Fruit fly (Drosophila melanogaster) whole organism, embryonic: ENCODE measurements around the gene Clk.
A peak's percentile ranks its signal among the peaks of the same experiment; 100 is the strongest.

Experiments
- ATbp ChIP-seq: fragments of 200-800 bp; sonication (Bioruptor generic); optimal IDR thresholded peaks from 2 replicates; lab custom pipeline; 2017; ENCODE audit warnings: missing biosample characterization, mild to moderate bottlenecking, missing genetic modification characterization, missing genetic modification reagents
- Bteb2 ChIP-seq: fragments of 200-800 bp; sonication (Bioruptor generic); optimal IDR thresholded peaks from 2 replicates; lab custom pipeline; 2016; ENCODE audit warnings: missing biosample characterization, missing genetic modification characterization
- CG11247 ChIP-seq: fragments of 200-800 bp; sonication (Bioruptor generic); IDR thresholded peaks from 2 replicates; pipeline ENCODE4 v1.3.6; 2022; ENCODE audit warnings: missing biosample characterization, missing genetic modification characterization
- CG12071 ChIP-seq: fragments of 200-800 bp; sonication (Bioruptor generic); optimal IDR thresholded peaks from 3 replicates; lab custom pipeline; 2018; ENCODE audit warnings: missing biosample characterization, mild to moderate bottlenecking, missing genetic modification characterization
- CG12391 ChIP-seq: fragments of 200-800 bp; sonication (Bioruptor generic); optimal IDR thresholded peaks from 3 replicates; lab custom pipeline; 2018; ENCODE audit warnings: missing biosample characterization, mild to moderate bottlenecking, missing genetic modification characterization, moderate library complexity
- CG12769 ChIP-seq: fragments of 200-800 bp; sonication (Bioruptor generic); optimal IDR thresholded peaks from 2 replicates; lab custom pipeline; 2019; ENCODE audit warnings: missing biosample characterization, mild to moderate bottlenecking, missing genetic modification characterization, moderate library complexity
- CG14050 ChIP-seq: fragments of 200-800 bp; sonication (Bioruptor generic); IDR thresholded peaks from 3 replicates; pipeline ENCODE4 v1.3.6; 2022; ENCODE audit warnings: missing biosample characterization, missing genetic modification characterization
- CG33213 ChIP-seq: fragments of 200-800 bp; sonication (Bioruptor generic); optimal IDR thresholded peaks from 3 replicates; lab custom pipeline; 2016; ENCODE audit warnings: missing biosample characterization, missing genetic modification characterization
- CG3847 ChIP-seq: fragments of 200-800 bp; sonication (Bioruptor generic); IDR thresholded peaks from 2 replicates; pipeline ENCODE4 v1.3.6; 2022; ENCODE audit warnings: missing biosample characterization, missing genetic modification characterization
- CG6175 ChIP-seq: fragments of 200-800 bp; sonication (Bioruptor generic); IDR thresholded peaks from 3 replicates; pipeline ENCODE4 v1.3.6; 2022; ENCODE audit warnings: missing biosample characterization, missing genetic modification characterization
- CG6654 ChIP-seq: fragments of 200-800 bp; sonication (Bioruptor generic); optimal IDR thresholded peaks from 2 replicates; lab custom pipeline; 2017; ENCODE audit warnings: missing biosample characterization, mild to moderate bottlenecking, missing genetic modification characterization
- Dip2 ChIP-seq: fragments of 200-800 bp; sonication (Bioruptor generic); IDR thresholded peaks from 2 replicates; pipeline ENCODE4 v1.3.6; 2022; ENCODE audit warnings: missing biosample characterization, missing genetic modification characterization
- Dll ChIP-seq: fragments of 200-800 bp; sonication (Bioruptor generic); IDR thresholded peaks from 4 replicates; pipeline ENCODE4 v1.3.6; 2022; ENCODE audit warnings: missing biosample characterization, missing genetic modification characterization; ENCODE audit not compliant: partially characterized antibody
- Doc3 ChIP-seq: fragments of 200-800 bp; sonication (Bioruptor generic); IDR thresholded peaks from 3 replicates; pipeline ENCODE4 v1.3.6; 2022; ENCODE audit warnings: missing biosample characterization, missing genetic modification characterization; ENCODE audit not compliant: partially characterized antibody
- Eip74EF ChIP-seq, 2 experiments: fragments of 200-800 bp in 1 of 2; fragments of >200 bp in 1 of 2; sonication (Bioruptor generic) in 1 of 2; optimal IDR thresholded peaks; 2 replicates each; lab custom pipeline; 2017 to 2019; ENCODE audit warnings: missing biosample characterization in 2 of 2, missing genetic modification characterization in 2 of 2, mild to moderate bottlenecking in 1 of 2, moderate library complexity in 1 of 2
- Lim3 ChIP-seq: fragments of 200-800 bp; sonication (Bioruptor generic); IDR thresholded peaks from 2 replicates; pipeline ENCODE4 v1.3.6; 2022; ENCODE audit warnings: missing biosample characterization, missing genetic modification characterization
- Mad ChIP-seq: fragments of 200-800 bp; sonication (Bioruptor generic); optimal IDR thresholded peaks from 2 replicates; lab custom pipeline; 2016; ENCODE audit warnings: missing biosample characterization, missing genetic modification characterization
- Med ChIP-seq: fragments of 200-800 bp; sonication (Bioruptor generic); peaks from one replicate; lab custom pipeline; 2016; ENCODE audit warnings: missing biosample characterization, missing genetic modification characterization, mild to moderate bottlenecking, inconsistent platforms, moderate library complexity
- Pdp1 ChIP-seq, 2 experiments: fragments of 200-800 bp; sonication (Bioruptor generic); optimal IDR thresholded peaks; 3 replicates each; lab custom pipeline; 2016; ENCODE audit warnings: missing biosample characterization in 2 of 2, missing genetic modification characterization in 2 of 2, mild to moderate bottlenecking in 1 of 2, moderate library complexity in 1 of 2
- Trl ChIP-seq, 3 experiments: fragments of >200 bp in 2 of 3; fragments of 200-800 bp in 1 of 3; sonication (Bioruptor generic) in 1 of 3; optimal IDR thresholded peaks; 2 replicates in 1 of 3; 3 replicates in 2 of 3; lab custom pipeline; 2016 to 2017; ENCODE audit warnings: missing biosample characterization in 1 of 3, missing genetic modification characterization in 1 of 3
- chinmo ChIP-seq: fragments of 200-800 bp; sonication (Bioruptor generic); IDR thresholded peaks from 4 replicates; pipeline ENCODE4 v1.3.6; 2022; ENCODE audit warnings: missing biosample characterization, missing genetic modification characterization; ENCODE audit not compliant: partially characterized antibody
- danr ChIP-seq: fragments of 200-800 bp; sonication (Bioruptor generic); IDR thresholded peaks from 2 replicates; pipeline ENCODE4 v1.3.6; 2022; ENCODE audit warnings: missing biosample characterization, missing genetic modification characterization
- dysf ChIP-seq: fragments of 200-800 bp; sonication (Bioruptor generic); IDR thresholded peaks from 3 replicates; pipeline ENCODE4 v1.3.6; 2022; ENCODE audit warnings: missing biosample characterization, missing genetic modification characterization
- ftz-f1 ChIP-seq: fragments of 200-800 bp; sonication (Bioruptor generic); optimal IDR thresholded peaks from 2 replicates; lab custom pipeline; 2016; ENCODE audit warnings: missing biosample characterization, missing genetic modification characterization
- lola ChIP-seq, 3 experiments: fragments of >200 bp in 2 of 3; fragments of 200-800 bp in 1 of 3; sonication (Bioruptor generic) in 1 of 3; optimal IDR thresholded peaks; 2 replicates each; lab custom pipeline; 2017 to 2019; ENCODE audit warnings: missing biosample characterization in 3 of 3, missing genetic modification characterization in 3 of 3, mild to moderate bottlenecking in 1 of 3, moderate library complexity in 1 of 3
- onecut ChIP-seq: fragments of 200-800 bp; sonication (Bioruptor generic); IDR thresholded peaks from 2 replicates; pipeline ENCODE4 v1.3.6; 2022; ENCODE audit warnings: missing biosample characterization, missing genetic modification characterization
- pho ChIP-seq: fragments of 200-800 bp; sonication (Bioruptor generic); optimal IDR thresholded peaks from 2 replicates; lab custom pipeline; 2016; ENCODE audit warnings: missing biosample characterization, missing genetic modification characterization
- rib ChIP-seq: fragments of 200-800 bp; sonication (Bioruptor generic); IDR thresholded peaks from 2 replicates; pipeline ENCODE4 v1.3.6; 2022; ENCODE audit warnings: missing biosample characterization, missing genetic modification characterization
- scrt ChIP-seq: fragments of 200-800 bp; sonication (Bioruptor generic); optimal IDR thresholded peaks from 2 replicates; lab custom pipeline; 2018; ENCODE audit warnings: missing biosample characterization, mild to moderate bottlenecking, missing genetic modification characterization, moderate library complexity
- sd ChIP-seq: fragments of 200-800 bp; sonication (Bioruptor generic); optimal IDR thresholded peaks from 3 replicates; lab custom pipeline; 2018; ENCODE audit warnings: missing biosample characterization, mild to moderate bottlenecking, missing genetic modification characterization, moderate library complexity
- sens ChIP-seq: fragments of 200-800 bp; sonication (Bioruptor generic); peaks from one replicate; lab custom pipeline; 2016; ENCODE audit warnings: missing biosample characterization, missing genetic modification characterization
- so ChIP-seq: fragments of 200-800 bp; sonication (Bioruptor generic); IDR thresholded peaks from 3 replicates; pipeline ENCODE4 v1.3.6; 2022; ENCODE audit warnings: missing biosample characterization, missing genetic modification characterization
- sr ChIP-seq: fragments of 200-800 bp; sonication (Bioruptor generic); IDR thresholded peaks from 3 replicates; pipeline ENCODE4 v1.3.6; 2022; ENCODE audit warnings: missing biosample characterization, missing genetic modification characterization
- ssp ChIP-seq: fragments of 200-800 bp; sonication (Bioruptor generic); IDR thresholded peaks from 2 replicates; pipeline ENCODE4 v1.3.6; 2022; ENCODE audit warnings: missing biosample characterization, missing genetic modification characterization
- stwl ChIP-seq: fragments of 200-800 bp; sonication (Bioruptor generic); optimal IDR thresholded peaks from 3 replicates; lab custom pipeline; 2018; ENCODE audit warnings: missing biosample characterization, mild to moderate bottlenecking, missing genetic modification characterization, moderate library complexity
- tio ChIP-seq: fragments of 200-800 bp; sonication (Bioruptor generic); optimal IDR thresholded peaks from 2 replicates; lab custom pipeline; 2017; ENCODE audit warnings: missing biosample characterization, missing genetic modification characterization, inconsistent platforms
- tll ChIP-seq, 2 experiments: fragments of 200-800 bp in 1 of 2; fragments of >200 bp in 1 of 2; sonication (Bioruptor generic) in 1 of 2; optimal IDR thresholded peaks; 2 replicates each; lab custom pipeline; 2017 to 2019; ENCODE audit warnings: missing biosample characterization in 2 of 2, missing genetic modification characterization in 2 of 2, mild to moderate bottlenecking in 1 of 2, moderate library complexity in 1 of 2
- tna ChIP-seq: fragments of 200-800 bp; sonication (Bioruptor generic); IDR thresholded peaks from 2 replicates; pipeline ENCODE4 v1.3.6; 2022; ENCODE audit warnings: missing biosample characterization, missing genetic modification characterization; ENCODE audit not compliant: partially characterized antibody
- twi ChIP-seq: fragments of 200-800 bp; optimal IDR thresholded peaks from 2 replicates; lab custom pipeline; 2019; ENCODE audit warnings: missing biosample characterization, mild to moderate bottlenecking, missing genetic modification characterization, moderate library complexity
- yki ChIP-seq: fragments of >200 bp; optimal IDR thresholded peaks from 3 replicates; lab custom pipeline; 2018

Gene Clk

dm6 chr3L:7787788-7788406 is 12.5 kb upstream of the Clk start (continued):
- TF ChIP-seq CG12071 (GFP tag; lab: Kevin White, UChicago) (no peak), Trl (optimal IDR thresholded peaks at IDR 0.05; lab: Kevin White, UChicago) (peak; percentile 46 to 65), Trl (GFP tag; optimal IDR thresholded peaks at IDR 0.05; lab: Kevin White, UChicago) (no peak), CG12391 (tag; lab: Kevin White, UChicago) (no peak), dysf (no peak), stwl (tag; lab: Kevin White, UChicago) (no peak), Med (GFP tag; lab: Kevin White, UChicago) (peak; percentile 59), Pdp1 (GFP tag; optimal IDR thresholded peaks at IDR 0.05; lab: Kevin White, UChicago) (peak in 1 of 2 experiments; percentile 67), scrt (GFP tag; lab: Kevin White, UChicago) (peak; percentile 76), CG14050 (no peak), CG3847 (GFP tag; lab: Robert Waterston, UW) (no peak), ATbp (GFP tag; lab: Kevin White, UChicago) (no peak)

- TF ChIP-seq tna (GFP tag; lab: Robert Waterston, UW) (no peak), CG11247 (0 out of 2 replicates have a peak, but pooled peaks have one; percentile 15), Dip2 (no peak), Med (GFP tag; lab: Kevin White, UChicago) (peak; percentile 44), Lim3 (GFP tag; lab: Robert Waterston, UW) (no peak), so (GFP tag; lab: Robert Waterston, UW) (0 out of 3 replicates have a peak, but pooled peaks have one; percentile 60), CG6654 (GFP tag; lab: Kevin White, UChicago) (no peak), Mad (GFP tag; lab: Kevin White, UChicago) (no peak), ssp (GFP tag; lab: Robert Waterston, UW) (no peak), danr (GFP tag; lab: Robert Waterston, UW) (no peak), onecut (GFP tag; lab: Robert Waterston, UW) (no peak), sens (GFP tag; lab: Kevin White, UChicago) (peak; percentile 14), yki (lab: Kevin White, UChicago) (no peak), Bteb2 (GFP tag; lab: Kevin White, UChicago) (no peak), tio (GFP tag; lab: Kevin White, UChicago) (no peak), sr (GFP tag; lab: Robert Waterston, UW) (peak; percentile 55; the same call in 1 of the 3 replicates), rib (GFP tag; lab: Robert Waterston, UW) (no peak), tll (GFP tag; optimal IDR thresholded peaks at IDR 0.05; lab: Kevin White, UChicago) (no peak), CG12769 (tag; lab: Kevin White, UChicago) (peak; percentile 52), CG33213 (GFP tag; lab: Kevin White, UChicago) (no peak), twi (tag; lab: Kevin White, UChicago) (peak; percentile 18), Dll (GFP tag; lab: Robert Waterston, UW) (no peak), Doc3 (GFP tag; lab: Robert Waterston, UW) (no peak), CG6175 (GFP tag; lab: Robert Waterston, UW) (no peak), lola (GFP tag; optimal IDR thresholded peaks at IDR 0.05; lab: Kevin White, UChicago) (no peak)
Observed at dm6 chr3L:7786989-7787388, 11.6 kb upstream of the Clk start.

DNA sequence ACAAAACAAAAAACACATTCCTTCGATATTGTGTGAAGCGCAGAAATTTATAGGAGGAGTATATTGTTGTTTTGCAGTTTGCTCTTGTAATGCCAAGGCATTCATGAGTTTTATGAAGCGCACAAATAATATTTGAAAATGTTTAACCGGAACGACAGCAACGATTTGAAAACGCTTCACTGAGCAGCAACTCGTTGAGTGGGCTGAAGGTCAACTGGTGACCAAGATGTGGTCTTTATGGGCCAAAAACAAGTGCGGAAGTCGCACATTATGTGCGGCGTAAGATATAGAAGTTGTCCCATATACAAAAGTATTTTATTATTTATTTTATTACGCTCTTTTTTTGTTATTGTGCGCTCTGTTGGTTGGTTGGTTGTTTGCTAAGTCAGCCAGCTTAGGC is 10.9 kb upstream of the Clk start:
- TF ChIP-seq ftz-f1 (peak; percentile 10), chinmo (peak; percentile 84; the same call in 1 of the 4 replicates), Eip74EF (GFP tag; optimal IDR thresholded peaks at IDR 0.05; lab: Kevin White, UChicago) (peak in 1 of 2 experiments; percentile 88), pho (no peak), sd (tag; lab: Kevin White, UChicago) (peak; percentile 87)
